Worm (Caenorhabditis elegans) whole organism, L4 larva: ENCODE measurements around the gene F23D12.1.

Source experiments
- F37D6.2 ChIP-seq: sonication (generic microtip); optimal IDR thresholded peaks from 2 replicates; lab custom pipeline; 2016; ENCODE audit warnings: mild to moderate bottlenecking, missing genetic modification characterization, missing compliant biosample characterization
- F44E2.7 ChIP-seq: fragments of 200-800 bp; sonication (Bioruptor generic); IDR thresholded peaks from 2 replicates; pipeline ENCODE4 v2.1.2; 2022; ENCODE audit warnings: missing genetic modification characterization, missing compliant biosample characterization
- T20F7.1 ChIP-seq: fragments of 200-800 bp; sonication (Bioruptor generic); optimal IDR thresholded peaks from 2 replicates; lab custom pipeline; 2018; ENCODE audit warnings: mild to moderate bottlenecking, missing genetic modification characterization, missing compliant biosample characterization
- Y105C5A.15 ChIP-seq: fragments of 200-800 bp; sonication (Bioruptor generic); IDR thresholded peaks from 2 replicates; pipeline ENCODE4 v1.3.6; 2022; ENCODE audit warnings: missing genetic modification characterization, missing compliant biosample characterization
- Y48G9A.11 ChIP-seq: fragments of 200-800 bp; sonication (Bioruptor generic); IDR thresholded peaks from 2 replicates; pipeline ENCODE4 v1.3.6; 2022; ENCODE audit warnings: missing genetic modification reagents, missing genetic modification characterization, missing compliant biosample characterization
- Y75B8A.6 ChIP-seq: fragments of 200-800 bp; sonication (Bioruptor generic); IDR thresholded peaks from 2 replicates; pipeline ENCODE4 v1.3.6; 2022; ENCODE audit warnings: missing genetic modification reagents, missing genetic modification characterization, missing compliant biosample characterization
- ZK546.5 ChIP-seq, 2 experiments: sonication (generic microtip); optimal IDR thresholded peaks; 2 replicates each; lab custom pipeline; 2017; ENCODE audit warnings: missing biosample characterization in 2 of 2, missing genetic modification characterization in 2 of 2
- aha-1 ChIP-seq: fragments of 150-350 bp; peaks from one replicate; lab custom pipeline; 2014; ENCODE audit warnings: missing biosample characterization, missing genetic modification characterization
- aly-2 ChIP-seq: sonication (generic microtip); optimal IDR thresholded peaks from 2 replicates; lab custom pipeline; 2018; ENCODE audit warnings: missing biosample characterization, missing genetic modification characterization
- ceh-32 ChIP-seq: sonication (generic microtip); optimal IDR thresholded peaks from 2 replicates; lab custom pipeline; 2016; ENCODE audit warnings: mild to moderate bottlenecking, missing genetic modification characterization, missing compliant biosample characterization; ENCODE audit not compliant: poor library complexity
- ceh-44 ChIP-seq: fragments of 200-800 bp; sonication (Bioruptor generic); IDR thresholded peaks from 2 replicates; pipeline ENCODE4 v1.3.6; 2022; ENCODE audit warnings: missing genetic modification reagents, missing genetic modification characterization, missing compliant biosample characterization
- ceh-62 ChIP-seq: sonication (generic microtip); optimal IDR thresholded peaks from 2 replicates; lab custom pipeline; 2017; ENCODE audit warnings: missing biosample characterization, missing genetic modification characterization
- cey-2 ChIP-seq: sonication (generic microtip); optimal IDR thresholded peaks from 3 replicates; lab custom pipeline; 2017; ENCODE audit warnings: missing genetic modification characterization, mild to moderate bottlenecking, missing compliant biosample characterization, antibody characterized with exemption, borderline replicate concordance; ENCODE audit not compliant: insufficient read depth
- daf-19 ChIP-seq: fragments of 200-800 bp; sonication (Bioruptor generic); conservative IDR thresholded peaks from 2 replicates; pipeline ENCODE4 v1.3.6; 2022; ENCODE audit warnings: missing genetic modification characterization, missing compliant biosample characterization
- dmd-9 ChIP-seq: fragments of 200-800 bp; sonication (Bioruptor generic); IDR thresholded peaks from 2 replicates; pipeline ENCODE4 v1.3.6; 2022; ENCODE audit warnings: missing genetic modification reagents, missing genetic modification characterization, missing compliant biosample characterization
- dpl-1 ChIP-seq: fragments of 150-350 bp; optimal IDR thresholded peaks from 2 replicates; lab custom pipeline; 2014; ENCODE audit warnings: missing biosample characterization, missing genetic modification reagents, missing genetic modification characterization
- duxl-1 ChIP-seq: sonication (generic microtip); optimal IDR thresholded peaks from 2 replicates; lab custom pipeline; 2016; ENCODE audit warnings: mild to moderate bottlenecking, missing genetic modification characterization, moderate library complexity, missing compliant biosample characterization; ENCODE audit not compliant: poor library complexity
- dve-1 ChIP-seq: sonication (generic microtip); optimal IDR thresholded peaks from 2 replicates; lab custom pipeline; 2017; ENCODE audit warnings: antibody characterized with exemption, mild to moderate bottlenecking, missing genetic modification characterization, missing compliant biosample characterization; ENCODE audit not compliant: insufficient read depth
- egl-27 ChIP-seq: sonication (generic microtip); optimal IDR thresholded peaks from 3 replicates; lab custom pipeline; 2017; ENCODE audit warnings: missing biosample characterization, missing genetic modification reagents, missing genetic modification characterization
- egl-43 ChIP-seq: fragments of 200-800 bp; sonication (Bioruptor generic); IDR thresholded peaks from 2 replicates; pipeline ENCODE4 v1.3.6; 2022; ENCODE audit warnings: missing genetic modification reagents, missing genetic modification characterization, missing compliant biosample characterization
- hlh-11 ChIP-seq: fragments of 200-800 bp; sonication (Bioruptor generic); optimal IDR thresholded peaks from 2 replicates; lab custom pipeline; 2018; ENCODE audit warnings: mild to moderate bottlenecking, missing genetic modification characterization, missing compliant biosample characterization
- hlh-30 ChIP-seq: sonication (generic microtip); optimal IDR thresholded peaks from 2 replicates; lab custom pipeline; 2017; ENCODE audit warnings: antibody characterized with exemption, mild to moderate bottlenecking, missing genetic modification characterization, missing compliant biosample characterization; ENCODE audit not compliant: insufficient read depth
- jun-1 ChIP-seq: fragments of 150-350 bp; optimal IDR thresholded peaks from 2 replicates; lab custom pipeline; 2014; ENCODE audit warnings: missing biosample characterization, missing genetic modification reagents, missing genetic modification characterization
- lim-7 ChIP-seq: fragments of 200-800 bp; sonication (Bioruptor generic); IDR thresholded peaks from 2 replicates; pipeline ENCODE4 v1.3.6; 2022; ENCODE audit warnings: missing genetic modification characterization, missing compliant biosample characterization
- lin-13 ChIP-seq: fragments of 150-350 bp; optimal IDR thresholded peaks from 2 replicates; lab custom pipeline; 2014; ENCODE audit warnings: missing biosample characterization, missing genetic modification reagents, missing genetic modification characterization
- lin-15B ChIP-seq: fragments of 150-350 bp; sonication (generic microtip); optimal IDR thresholded peaks from 3 replicates; lab custom pipeline; 2014; ENCODE audit warnings: missing biosample characterization, missing genetic modification characterization
- lin-29 ChIP-seq: fragments of 200-800 bp; sonication (Bioruptor generic); IDR thresholded peaks from 2 replicates; pipeline ENCODE4 v1.3.6; 2022; ENCODE audit warnings: missing genetic modification reagents, missing genetic modification characterization, missing compliant biosample characterization
- madf-9 ChIP-seq: fragments of 200-800 bp; sonication (Bioruptor generic); conservative IDR thresholded peaks from 2 replicates; pipeline ENCODE4 v1.3.6; 2022; ENCODE audit warnings: missing genetic modification reagents, missing genetic modification characterization, missing compliant biosample characterization
- mep-1 ChIP-seq: fragments of 150-350 bp; sonication (generic microtip); optimal IDR thresholded peaks from 3 replicates; lab custom pipeline; 2014; ENCODE audit warnings: missing biosample characterization, missing genetic modification characterization
- mxl-3 ChIP-seq: fragments of 200-800 bp; sonication (Bioruptor generic); optimal IDR thresholded peaks from 2 replicates; lab custom pipeline; 2018; ENCODE audit warnings: mild to moderate bottlenecking, missing genetic modification characterization, missing compliant biosample characterization
- nhr-10 ChIP-seq: fragments of 150-350 bp; optimal IDR thresholded peaks from 2 replicates; lab custom pipeline; 2014; ENCODE audit warnings: missing biosample characterization, missing genetic modification characterization
- nhr-102 ChIP-seq: sonication (generic microtip); optimal IDR thresholded peaks from 2 replicates; lab custom pipeline; 2016; ENCODE audit warnings: mild to moderate bottlenecking, missing genetic modification characterization, moderate library complexity, missing compliant biosample characterization
- nhr-111 ChIP-seq: fragments of 200-800 bp; sonication (Bioruptor generic); optimal IDR thresholded peaks from 2 replicates; lab custom pipeline; 2018; ENCODE audit warnings: mild to moderate bottlenecking, missing genetic modification characterization, missing compliant biosample characterization
- nhr-237 ChIP-seq: sonication (generic microtip); optimal IDR thresholded peaks from 2 replicates; lab custom pipeline; 2017; ENCODE audit warnings: missing biosample characterization, missing genetic modification characterization
- nhr-28 ChIP-seq: fragments of 150-350 bp; optimal IDR thresholded peaks from 2 replicates; lab custom pipeline; 2014; ENCODE audit warnings: missing biosample characterization, missing genetic modification characterization
- nhr-76 ChIP-seq: fragments of 150-350 bp; optimal IDR thresholded peaks from 2 replicates; lab custom pipeline; 2014; ENCODE audit warnings: missing biosample characterization, missing genetic modification characterization
- nhr-77 ChIP-seq: fragments of 150-350 bp; optimal IDR thresholded peaks from 2 replicates; lab custom pipeline; 2014; ENCODE audit warnings: missing biosample characterization, missing genetic modification characterization
- rbr-2 ChIP-seq: sonication (generic microtip); optimal IDR thresholded peaks from 2 replicates; lab custom pipeline; 2016; ENCODE audit warnings: missing genotype, missing genetic modification characterization, missing compliant biosample characterization
- sdz-12 ChIP-seq: fragments of 200-800 bp; sonication (Bioruptor generic); optimal IDR thresholded peaks from 2 replicates; lab custom pipeline; 2018; ENCODE audit warnings: mild to moderate bottlenecking, missing genetic modification characterization, missing compliant biosample characterization
- skn-1 ChIP-seq: fragments of 150-350 bp; optimal IDR thresholded peaks from 2 replicates; lab custom pipeline; 2014; ENCODE audit warnings: missing biosample characterization, missing genetic modification characterization
- snpc-4 ChIP-seq: fragments of 150-350 bp; optimal IDR thresholded peaks from 2 replicates; lab custom pipeline; 2014; ENCODE audit warnings: missing biosample characterization, missing genetic modification characterization
- tag-97 ChIP-seq: fragments of 200-800 bp; sonication (Bioruptor generic); IDR thresholded peaks from 2 replicates; pipeline ENCODE4 v1.3.6; 2022; ENCODE audit warnings: missing genetic modification characterization, missing compliant biosample characterization
- unc-39 ChIP-seq: sonication (generic microtip); optimal IDR thresholded peaks from 2 replicates; lab custom pipeline; 2017; ENCODE audit warnings: missing biosample characterization, missing genetic modification characterization
- unc-62 ChIP-seq, 3 experiments: fragments of 150-350 bp in 1 of 3; sonication (generic microtip); optimal IDR thresholded peaks in 2 of 3; peaks in 1 of 3; 1 replicate in 1 of 3; 2 replicates in 2 of 3; lab custom pipeline; 2014 to 2017; ENCODE audit warnings: missing biosample characterization in 3 of 3, missing genetic modification characterization in 3 of 3, missing genetic modification reagents in 3 of 3, missing genotype in 1 of 3
- zag-1 ChIP-seq: fragments of 150-350 bp; optimal IDR thresholded peaks from 2 replicates; lab custom pipeline; 2014; ENCODE audit warnings: missing biosample characterization, missing genetic modification characterization
- zfp-2 ChIP-seq: sonication (generic microtip); optimal IDR thresholded peaks from 2 replicates; lab custom pipeline; 2016; ENCODE audit warnings: mild to moderate bottlenecking, missing genetic modification characterization, missing compliant biosample characterization
- zip-11 ChIP-seq: fragments of 200-800 bp; sonication (Bioruptor generic); IDR thresholded peaks from 2 replicates; pipeline ENCODE4 v1.3.6; 2022; ENCODE audit warnings: missing genetic modification characterization, missing compliant biosample characterization
- zip-2 ChIP-seq: fragments of 150-350 bp; optimal IDR thresholded peaks from 2 replicates; lab custom pipeline; 2014; ENCODE audit warnings: missing biosample characterization, missing genetic modification characterization

F23D12.1 gene

ce11 chrX:14477338-14477737 lies 49.4 kb upstream of the F23D12.1 start (continued):
- TF ChIP-seq zip-2 (tag; lab: Kevin White, UChicago) = no peak

- TF ChIP-seq Y75B8A.6 (GFP tag; lab: Robert Waterston, UW) (no peak), aha-1 (tag; lab: Kevin White, UChicago) (peak; percentile 85), zag-1 (no peak), dve-1 (no peak), daf-19 (0 out of 2 replicates have a peak, but pooled peaks have one; percentile 12), ceh-62 (tag; lab: Kevin White, UChicago) (no peak), sdz-12 (peak; percentile 39), T20F7.1 (GFP tag; lab: Kevin White, UChicago) (peak; percentile 23), Y105C5A.15 (GFP tag; lab: Robert Waterston, UW) (0 out of 2 replicates have a peak, but pooled peaks have one; percentile 36), madf-9 (GFP tag; lab: Robert Waterston, UW) (peak; percentile 66), mep-1 (tag; lab: Kevin White, UChicago) (no peak), ZK546.5 (tag; optimal IDR thresholded peaks at IDR 0.05; lab: Kevin White, UChicago) (no peak), nhr-102 (no peak), dpl-1 (no peak), lim-7 (peak; percentile 68; the same call in 1 of the 2 replicates), hlh-11 (tag; lab: Kevin White, UChicago) (no peak), egl-43 (GFP tag; lab: Robert Waterston, UW) (no peak; the same call in 1 of the 2 replicates), nhr-28 (tag; lab: Kevin White, UChicago) (peak; percentile 52), jun-1 (tag; lab: Kevin White, UChicago) (no peak), nhr-77 (tag; lab: Kevin White, UChicago) (no peak), mxl-3 (peak; percentile 36), rbr-2 (peak; percentile 59), duxl-1 (peak; percentile 88), dmd-9 (GFP tag; lab: Robert Waterston, UW) (peak; percentile 56; the same call in 1 of the 2 replicates), unc-39 (tag; lab: Kevin White, UChicago) (no peak), ceh-32 (tag; lab: Kevin White, UChicago) (no peak), Y48G9A.11 (GFP tag; lab: Robert Waterston, UW) (no peak), F37D6.2 (no peak), snpc-4 (tag; lab: Kevin White, UChicago) (peak; percentile 93), tag-97 (GFP tag; lab: Robert Waterston, UW) (0 out of 2 replicates have a peak, but pooled peaks have one; percentile 47), ceh-44 (GFP tag; lab: Robert Waterston, UW) (no peak), nhr-10 (no peak), cey-2 (no peak), nhr-111 (GFP tag; lab: Kevin White, UChicago) (peak; percentile 63), egl-27 (tag; lab: Kevin White, UChicago) (no peak), F44E2.7 (GFP tag; lab: Robert Waterston, UW) (0 out of 2 replicates have a peak, but pooled peaks have one; percentile 12), lin-29 (GFP tag; lab: Robert Waterston, UW) (0 out of 2 replicates have a peak, but pooled peaks have one; percentile 44), skn-1 (tag; lab: Kevin White, UChicago) (no peak), zip-11 (GFP tag; lab: Robert Waterston, UW) (no peak), lin-13 (peak; percentile 11), aly-2 (tag; lab: Kevin White, UChicago) (no peak), zfp-2 (no peak), nhr-76 (tag; lab: Kevin White, UChicago) (no peak), unc-62 (GFP tag; optimal IDR thresholded peaks at IDR 0.05 in 1 of 2; lab: Kevin White, UChicago) (no peak), unc-62 (tag; optimal IDR thresholded peaks at IDR 0.05; lab: Kevin White, UChicago) (no peak), lin-15B (no peak), hlh-30 (tag; lab: Kevin White, UChicago) (peak; percentile 61), nhr-237 (tag; lab: Kevin White, UChicago) (no peak)
Measured at ce11 chrX:14476625-14477257, 48.8 kb upstream of the F23D12.1 start.
